Worm (Caenorhabditis elegans) whole organism, L1 larva: ENCODE measurements around the gene Y39G8B.2.

Source experiments
- C16A3.4 ChIP-seq: fragments of 150-350 bp; optimal IDR thresholded peaks from 2 replicates; lab custom pipeline; 2014; ENCODE audit warnings: missing biosample characterization, missing genetic modification characterization
- Y116A8C.19 ChIP-seq: sonication (generic microtip); optimal IDR thresholded peaks from 2 replicates; lab custom pipeline; 2016; ENCODE audit warnings: missing compliant biosample characterization, missing genetic modification characterization, borderline replicate concordance
- alr-1 ChIP-seq: fragments of 200-800 bp; sonication (Bioruptor generic); optimal IDR thresholded peaks from 2 replicates; lab custom pipeline; 2018; ENCODE audit warnings: borderline replicate concordance, mild to moderate bottlenecking, missing genetic modification characterization, missing compliant biosample characterization
- aly-2 ChIP-seq: fragments of 150-350 bp; optimal IDR thresholded peaks from 2 replicates; lab custom pipeline; 2014; ENCODE audit warnings: missing biosample characterization, missing genetic modification characterization
- blmp-1 ChIP-seq: fragments of 150-350 bp; optimal IDR thresholded peaks from 2 replicates; lab custom pipeline; 2014; ENCODE audit warnings: missing biosample characterization, missing genetic modification characterization
- ceh-90 ChIP-seq: sonication (generic microtip); optimal IDR thresholded peaks from 2 replicates; lab custom pipeline; 2016; ENCODE audit warnings: missing genetic modification characterization, missing compliant biosample characterization
- ces-1 ChIP-seq: fragments of 150-350 bp; optimal IDR thresholded peaks from 2 replicates; lab custom pipeline; 2014; ENCODE audit warnings: missing biosample characterization, missing genetic modification reagents, missing genetic modification characterization
- dpl-1 ChIP-seq, 3 experiments: fragments of 150-350 bp in 2 of 3; sonication (generic microtip) in 1 of 3; optimal IDR thresholded peaks; 2 replicates each; lab custom pipeline; 2014 to 2017; ENCODE audit warnings: missing biosample characterization in 3 of 3, missing genetic modification characterization in 3 of 3, missing genetic modification reagents in 3 of 3
- efl-1 ChIP-seq, 4 experiments: fragments of 150-350 bp; optimal IDR thresholded peaks in 3 of 4; peaks in 1 of 4; 1 replicate in 1 of 4; 2 replicates in 3 of 4; lab custom pipeline; 2014; ENCODE audit warnings: missing biosample characterization in 2 of 4, missing genetic modification characterization in 2 of 4, missing genetic modification reagents in 2 of 4
- egl-27 ChIP-seq, 2 experiments: fragments of 150-350 bp in 1 of 2; sonication (generic microtip); optimal IDR thresholded peaks; 3 replicates each; lab custom pipeline; 2017 to 2018; ENCODE audit warnings: missing biosample characterization in 2 of 2, missing genetic modification characterization in 2 of 2, missing genetic modification reagents in 2 of 2
- elt-2 ChIP-seq: sonication (generic microtip); optimal IDR thresholded peaks from 2 replicates; lab custom pipeline; 2016; ENCODE audit warnings: missing genetic modification characterization, mild to moderate bottlenecking, inconsistent platforms, missing compliant biosample characterization, missing genetic modification reagents
- fkh-10 ChIP-seq: sonication (generic microtip); optimal IDR thresholded peaks from 2 replicates; lab custom pipeline; 2017; ENCODE audit warnings: missing biosample characterization, missing genetic modification reagents, missing genetic modification characterization
- fkh-4 ChIP-seq: sonication (generic microtip); optimal IDR thresholded peaks from 2 replicates; lab custom pipeline; 2016; ENCODE audit warnings: missing compliant biosample characterization, missing genetic modification characterization, borderline replicate concordance
- fos-1 ChIP-seq: fragments of 150-350 bp; optimal IDR thresholded peaks from 2 replicates; lab custom pipeline; 2014; ENCODE audit warnings: missing biosample characterization, missing genetic modification characterization
- isw-1 ChIP-seq: fragments of 200-800 bp; sonication (Bioruptor generic); IDR thresholded peaks from 2 replicates; pipeline ENCODE4 v1.3.6; 2022; ENCODE audit warnings: missing genetic modification characterization, missing compliant biosample characterization
- jun-1 ChIP-seq: fragments of 150-350 bp; optimal IDR thresholded peaks from 2 replicates; lab custom pipeline; 2014; ENCODE audit warnings: missing biosample characterization, missing genetic modification reagents, missing genetic modification characterization
- lin-35 ChIP-seq, 2 experiments: fragments of 150-350 bp; optimal IDR thresholded peaks; 2 replicates each; lab custom pipeline; 2014; ENCODE audit warnings: missing biosample characterization in 2 of 2, missing genetic modification characterization in 2 of 2, missing genetic modification reagents in 2 of 2
- lir-3 ChIP-seq: sonication (generic microtip); optimal IDR thresholded peaks from 2 replicates; lab custom pipeline; 2016; ENCODE audit warnings: mild to moderate bottlenecking, missing genetic modification characterization, moderate library complexity, missing compliant biosample characterization; ENCODE audit not compliant: poor library complexity
- mab-9 ChIP-seq: fragments of 200-800 bp; sonication (Bioruptor generic); IDR thresholded peaks from 2 replicates; pipeline ENCODE4 v1.3.6; 2022; ENCODE audit warnings: missing genetic modification reagents, missing genetic modification characterization, missing compliant biosample characterization
- nhr-28 ChIP-seq: fragments of 150-350 bp; optimal IDR thresholded peaks from 2 replicates; lab custom pipeline; 2014; ENCODE audit warnings: missing biosample characterization, missing genetic modification characterization
- pax-3 ChIP-seq: fragments of 200-800 bp; sonication (Bioruptor generic); optimal IDR thresholded peaks from 2 replicates; lab custom pipeline; 2018; ENCODE audit warnings: mild to moderate bottlenecking, missing genetic modification characterization, moderate library complexity, missing compliant biosample characterization
- snpc-4 ChIP-seq: fragments of 150-350 bp; optimal IDR thresholded peaks from 2 replicates; lab custom pipeline; 2014; ENCODE audit warnings: missing biosample characterization, missing genetic modification characterization
- snu-23 ChIP-seq: sonication (generic microtip); optimal IDR thresholded peaks from 2 replicates; lab custom pipeline; 2016; ENCODE audit warnings: missing genetic modification characterization, missing compliant biosample characterization
- sox-4 ChIP-seq: sonication (generic microtip); optimal IDR thresholded peaks from 2 replicates; lab custom pipeline; 2016; ENCODE audit warnings: missing genetic modification characterization, missing compliant biosample characterization
- sptf-1 ChIP-seq: fragments of 150-350 bp; optimal IDR thresholded peaks from 2 replicates; lab custom pipeline; 2014; ENCODE audit warnings: missing biosample characterization, missing genetic modification characterization
- sup-37 ChIP-seq: fragments of 200-800 bp; sonication (Bioruptor generic); optimal IDR thresholded peaks from 2 replicates; lab custom pipeline; 2018; ENCODE audit warnings: mild to moderate bottlenecking, missing genetic modification characterization, missing compliant biosample characterization
- swsn-7 ChIP-seq: sonication (generic microtip); optimal IDR thresholded peaks from 2 replicates; lab custom pipeline; 2016; ENCODE audit warnings: missing genetic modification characterization, missing compliant biosample characterization
- unc-98 ChIP-seq: fragments of 200-800 bp; sonication (Bioruptor generic); IDR thresholded peaks from 2 replicates; pipeline ENCODE4 v1.3.6; 2022; ENCODE audit warnings: missing genetic modification characterization, missing compliant biosample characterization
- zag-1 ChIP-seq: fragments of 150-350 bp; optimal IDR thresholded peaks from 2 replicates; lab custom pipeline; 2014; ENCODE audit warnings: missing biosample characterization, missing genetic modification characterization
- ztf-11 ChIP-seq, 2 experiments: sonication (generic microtip); optimal IDR thresholded peaks; 2 replicates each; lab custom pipeline; 2016 to 2017; ENCODE audit warnings: missing genetic modification characterization in 2 of 2, missing biosample characterization in 1 of 2, missing compliant biosample characterization in 1 of 2

Gene Y39G8B.2

DNA sequence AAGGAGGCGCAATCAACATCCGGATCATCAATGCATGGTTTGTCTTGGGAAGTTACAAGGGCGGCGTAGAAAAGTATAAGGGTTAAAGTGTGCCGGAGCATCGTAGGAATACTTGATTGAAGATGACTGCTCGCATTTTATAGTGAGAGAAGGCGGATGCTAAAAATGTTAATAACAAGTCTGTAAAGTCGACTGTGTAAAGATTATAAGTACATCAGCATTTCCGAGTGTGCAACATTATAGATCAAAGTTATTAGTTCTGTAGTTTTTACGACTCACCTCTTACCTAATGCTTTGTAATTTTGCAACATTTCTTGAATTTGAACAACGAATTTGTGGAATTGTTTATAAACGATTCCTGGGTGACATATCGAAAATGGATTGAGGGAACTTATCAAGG, 18.9 kb upstream of the Y39G8B.2 start, which contains the start of gene Y39G8B.7:
Gene Y39G8B.7 (minus strand): TSS at position 101 of the 400 bp plus-strand sequence.
- TF ChIP-seq lir-3 (tag; lab: Kevin White, UChicago) (no peak), fkh-4 (tag; lab: Kevin White, UChicago) (no peak), isw-1 (GFP tag; lab: Robert Waterston, UW) (no peak), snu-23 (no peak), blmp-1 (no peak), ceh-90 (no peak), jun-1 (tag; lab: Kevin White, UChicago) (no peak), dpl-1 (GFP tag; optimal IDR thresholded peaks at IDR 0.05; lab: Kevin White, UChicago) (no peak), aly-2 (tag; lab: Kevin White, UChicago) (no peak), nhr-28 (tag; lab: Kevin White, UChicago) (no peak), sox-4 (no peak), ztf-11 (tag; optimal IDR thresholded peaks at IDR 0.05; lab: Kevin White, UChicago) (no peak), fkh-10 (GFP tag; lab: Kevin White, UChicago) (no peak)

DNA sequence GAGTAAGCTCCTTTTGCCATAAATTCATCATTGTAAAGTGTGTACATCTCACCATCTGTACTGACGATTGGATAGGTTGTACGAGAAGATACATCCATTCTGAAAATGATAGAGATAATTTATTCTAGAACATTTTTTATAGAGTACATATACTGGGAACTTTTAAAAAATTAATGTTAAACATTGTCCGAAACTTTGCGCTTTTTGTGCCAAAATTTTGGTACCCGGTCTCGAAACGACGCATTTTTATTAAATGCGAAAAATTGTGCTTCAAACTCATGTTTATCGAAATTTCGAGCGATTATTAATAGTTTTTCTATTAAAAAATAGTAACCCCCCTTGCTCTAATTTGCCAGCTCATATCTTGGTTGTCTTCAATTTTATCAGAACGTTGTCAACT, 15.7 kb upstream of the Y39G8B.2 start, which contains the start of gene Y39G8B.5:
Gene Y39G8B.5 (minus strand): TSS at position 101 of the 400 bp plus-strand sequence.
- TF ChIP-seq swsn-7 (tag; lab: Kevin White, UChicago) = no peak
- TF ChIP-seq efl-1 (optimal IDR thresholded peaks at IDR 0.05; lab: Kevin White, UChicago) = no peak
- TF ChIP-seq efl-1 (GFP tag; optimal IDR thresholded peaks at IDR 0.05 in 1 of 2; lab: Kevin White, UChicago) = peak in 1 of 2 experiments; percentile 6

DNA sequence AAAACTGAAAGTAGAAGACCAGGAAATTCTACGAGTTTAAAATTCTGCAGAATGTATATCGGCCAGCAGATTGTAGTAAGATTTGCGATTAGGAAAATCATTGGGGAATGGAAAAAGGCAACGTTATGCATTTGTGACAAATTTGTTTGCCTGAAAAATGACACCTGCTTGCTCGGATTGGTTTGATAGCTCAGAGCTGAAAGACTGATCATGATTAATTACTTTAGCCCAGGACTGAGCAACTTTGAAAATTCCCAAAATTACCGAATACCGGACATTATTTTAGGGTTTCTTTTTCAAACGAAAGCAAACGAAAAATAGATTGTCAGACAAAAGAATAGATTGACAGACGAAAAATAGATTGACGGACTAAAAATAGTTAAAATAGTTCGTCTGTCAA, 8.5 kb upstream of the Y39G8B.2 start, which contains the start of gene sre-47:
Gene sre-47 (minus strand): TSS at position 101 of the 400 bp plus-strand sequence.
- TF ChIP-seq pax-3 (tag; lab: Kevin White, UChicago) = no peak
- no peak for TF ChIP-seq ces-1 (GFP tag; lab: Kevin White, UChicago)
- TF ChIP-seq zag-1 = no peak
- TF ChIP-seq alr-1 = no peak
- no peak for TF ChIP-seq egl-27 (tag; optimal IDR thresholded peaks at IDR 0.05; lab: Kevin White, UChicago)
- TF ChIP-seq efl-1 (optimal IDR thresholded peaks at IDR 0.05; lab: Kevin White, UChicago) = no peak
- TF ChIP-seq efl-1 (GFP tag; optimal IDR thresholded peaks at IDR 0.05 in 1 of 2; lab: Kevin White, UChicago) = peak in 1 of 2 experiments; percentile 76

DNA sequence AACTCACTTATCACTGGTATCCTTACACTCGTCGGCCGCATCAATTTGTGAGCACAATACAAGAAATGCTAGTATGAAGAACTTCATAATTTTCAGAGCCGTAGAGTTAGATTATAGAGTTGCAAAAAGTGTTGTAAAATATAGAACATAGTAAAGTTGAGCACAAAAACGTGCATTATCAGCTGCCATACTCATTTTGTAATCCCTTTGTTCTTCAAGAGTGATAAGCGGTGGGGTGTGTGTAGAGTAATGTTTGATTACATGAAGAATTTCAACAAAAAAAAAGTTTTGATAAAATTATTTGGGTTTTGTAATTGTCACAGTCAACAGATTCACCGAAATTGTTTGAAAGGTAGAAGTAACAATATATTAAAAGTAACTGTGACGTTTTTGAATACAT, 6.9 kb upstream of the Y39G8B.2 start, which contains the start of the genes Y39G8B.13 and Y39G8B.10:
Gene Y39G8B.13 (minus strand): TSS at position 125 of the 400 bp plus-strand sequence.
Gene Y39G8B.10 (minus strand): TSS at position 193 of the 400 bp plus-strand sequence.
- no peak for TF ChIP-seq lin-35 (GFP tag; optimal IDR thresholded peaks at IDR 0.05; lab: Kevin White, UChicago)
- TF ChIP-seq elt-2 = peak; percentile 60
- no peak for TF ChIP-seq mab-9 (GFP tag; lab: Robert Waterston, UW)
- no peak for TF ChIP-seq snpc-4 (tag; lab: Kevin White, UChicago)

DNA sequence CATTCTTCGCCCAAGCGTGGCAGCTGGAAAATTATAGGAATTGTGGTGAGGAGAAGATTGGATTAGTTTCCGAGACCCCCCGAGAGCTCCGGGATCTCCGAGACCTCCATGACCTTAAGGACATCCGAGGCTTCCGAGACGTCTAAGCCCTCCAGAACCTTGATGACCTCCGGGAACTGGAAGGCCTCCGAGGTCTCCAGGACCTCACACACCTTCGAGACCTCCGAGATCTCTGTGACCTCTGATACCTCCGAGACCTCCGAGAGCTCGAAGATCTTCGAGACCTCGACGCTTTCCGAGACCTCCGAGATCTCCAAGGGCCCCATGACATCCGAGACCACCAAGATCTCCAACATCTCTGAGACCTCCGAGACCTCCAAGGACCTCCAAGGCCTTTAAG, 6.2 kb upstream of the Y39G8B.2 start:
- TF ChIP-seq C16A3.4 (tag; lab: Kevin White, UChicago) (no peak), fos-1 (tag; lab: Kevin White, UChicago) (no peak), blmp-1 (no peak), Y116A8C.19 (tag; lab: Kevin White, UChicago) (no peak), sup-37 (GFP tag; lab: Kevin White, UChicago) (no peak), zag-1 (no peak)

DNA sequence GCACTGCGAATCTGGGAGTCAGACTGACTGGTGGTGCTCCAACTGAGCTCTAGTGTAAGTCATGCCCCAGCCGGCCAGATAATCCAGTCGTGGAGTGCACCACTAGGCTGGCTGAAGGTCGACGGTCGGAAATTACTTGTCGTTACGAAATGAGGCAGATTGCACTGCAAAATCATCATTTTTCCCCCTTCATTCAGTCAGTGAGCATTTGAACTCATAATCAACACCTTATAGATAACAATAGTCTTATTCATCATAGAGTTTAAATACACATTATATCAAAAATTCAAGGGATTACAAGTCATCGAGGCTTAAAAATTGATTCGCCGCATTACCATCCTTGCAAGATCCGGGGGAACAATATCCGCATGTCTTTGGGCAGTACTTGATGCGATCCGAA, 5.8 kb upstream of the Y39G8B.2 start:
- TF ChIP-seq efl-1 (optimal IDR thresholded peaks at IDR 0.05; lab: Kevin White, UChicago) (no peak), efl-1 (GFP tag; optimal IDR thresholded peaks at IDR 0.05 in 1 of 2; lab: Kevin White, UChicago) (peak in 1 of 2 experiments; percentile 48), lin-35 (GFP tag; optimal IDR thresholded peaks at IDR 0.05; lab: Kevin White, UChicago) (no peak)

DNA sequence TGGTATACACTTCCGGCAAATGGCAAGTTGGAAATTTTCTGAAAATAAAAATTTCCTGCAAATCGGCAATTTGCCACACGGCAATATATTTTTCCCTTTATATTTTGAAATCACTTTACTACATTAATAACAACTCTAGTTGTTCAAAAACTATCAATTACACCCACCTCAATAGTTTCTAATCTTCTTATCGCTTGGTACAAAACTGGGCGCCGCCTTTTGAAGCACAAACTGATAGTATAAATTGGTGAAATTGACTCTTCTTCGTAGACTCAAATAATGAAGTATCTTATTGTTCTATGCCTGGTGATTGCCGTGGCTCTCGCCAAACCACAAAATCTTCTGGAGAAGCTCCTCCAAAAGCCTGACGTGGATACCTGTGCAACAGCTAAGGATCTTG, 5.1 kb upstream of the Y39G8B.2 start, which contains the start of gene Y39G8B.9:
Gene Y39G8B.9 (plus strand): TSS at position 269 of the 400 bp plus-strand sequence.
- TF ChIP-seq efl-1 (optimal IDR thresholded peaks at IDR 0.05; lab: Kevin White, UChicago) (no peak), efl-1 (GFP tag; optimal IDR thresholded peaks at IDR 0.05 in 1 of 2; lab: Kevin White, UChicago) (peak in 1 of 2 experiments; percentile 33), sox-4 (no peak), blmp-1 (no peak), unc-98 (GFP tag; lab: Robert Waterston, UW) (no peak), swsn-7 (tag; lab: Kevin White, UChicago) (no peak), fkh-4 (tag; lab: Kevin White, UChicago) (no peak), elt-2 (peak; percentile 43), sptf-1 (no peak)
